Worm (Caenorhabditis elegans): ENCODE measurements around the gene M106.2.

The M106.2 gene

DNA sequence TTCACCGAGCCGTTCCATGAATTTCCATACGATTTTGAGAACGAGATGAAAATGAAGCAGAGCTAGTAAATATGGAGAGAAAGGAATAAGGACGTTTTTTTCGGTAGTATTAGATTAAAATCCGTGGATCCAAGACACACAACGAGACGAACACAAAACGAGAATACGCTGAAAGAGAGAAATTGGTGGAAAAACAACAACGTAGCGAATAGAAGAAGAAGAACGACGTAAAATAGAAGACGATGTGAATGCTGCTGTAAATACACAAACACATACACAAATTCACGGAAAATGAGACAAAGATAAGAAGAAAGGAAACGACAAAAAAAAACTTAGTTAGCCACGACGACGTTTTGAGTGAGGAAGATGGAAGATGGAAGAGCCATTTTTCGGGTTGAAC lies 15.1 kb downstream of the M106.2 start:
- TF ChIP-seq dve-1 (tag; optimal IDR thresholded peaks at IDR 0.05; ENCODE audit: insufficient read depth): no peak
- TF ChIP-seq aha-1 (tag): peak; percentile 90

DNA sequence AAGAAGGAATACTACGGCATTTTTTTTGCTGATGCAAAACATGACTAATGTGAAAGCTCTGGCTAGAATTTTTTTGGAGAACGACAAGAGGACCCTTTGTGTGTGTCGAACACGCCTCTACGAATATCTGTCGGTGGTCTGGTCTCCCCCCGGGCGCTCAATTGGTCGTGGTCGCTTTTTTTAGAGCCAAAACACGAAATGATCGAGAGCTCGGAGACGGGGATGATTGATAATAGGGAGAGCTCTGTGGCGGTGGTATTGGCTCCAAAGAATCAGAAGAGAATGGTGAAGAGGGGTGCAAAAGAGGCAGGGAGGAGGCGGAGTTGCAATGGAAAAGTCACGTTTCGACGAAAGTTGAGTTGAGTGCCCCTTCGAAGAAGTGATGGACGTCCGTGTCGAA lies 20.2 kb downstream of the M106.2 start:
- TF ChIP-seq hmg-1.1 (GFP tag; IDR thresholded peaks at IDR 0.05) (0 out of 2 replicates have a peak, but pooled peaks have one; percentile 21), set-16 (GFP tag; IDR thresholded peaks at IDR 0.05) (0 out of 2 replicates have a peak, but pooled peaks have one; percentile 14), nhr-42 (GFP tag; IDR thresholded peaks at IDR 0.05) (no peak)

DNA sequence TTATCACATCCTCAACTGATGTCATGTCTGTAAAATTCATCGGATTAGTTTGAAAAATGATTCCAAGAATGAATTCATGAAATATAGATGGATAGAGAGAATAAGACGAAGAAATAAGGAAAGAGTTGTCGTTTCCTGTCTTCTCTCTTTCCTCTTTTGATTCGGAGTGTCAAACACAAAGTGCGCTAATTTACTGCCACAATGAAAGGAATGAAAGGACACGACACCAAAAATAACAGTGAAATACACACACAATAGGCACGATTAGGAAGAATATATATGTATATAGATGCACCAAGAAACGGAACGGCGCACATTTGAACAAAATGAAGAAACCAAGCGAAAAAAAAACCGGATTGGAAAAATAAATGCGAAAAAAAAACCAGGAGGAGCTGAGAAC lies 20.7 kb downstream of the M106.2 start, which contains the start of gene VM106R.1:
TSS of gene VM106R.1 (minus strand) at position 101 of the 400 bp plus-strand sequence.
- no peak for TF ChIP-seq F10B5.3 (tag; optimal IDR thresholded peaks at IDR 0.05)
- no peak for TF ChIP-seq nhr-102 (tag; optimal IDR thresholded peaks at IDR 0.05)
- TF ChIP-seq nhr-77 (tag; optimal IDR thresholded peaks at IDR 0.05): no peak
- no peak for TF ChIP-seq spr-3 (GFP tag; optimal IDR thresholded peaks at IDR 0.05)
- no peak for TF ChIP-seq hlh-11 (tag; optimal IDR thresholded peaks at IDR 0.05)
- no peak for TF ChIP-seq egl-43 (GFP tag; IDR thresholded peaks at IDR 0.05)
- TF ChIP-seq dpl-1 (GFP tag; optimal IDR thresholded peaks at IDR 0.05): no peak
- TF ChIP-seq pqm-1 (tag; optimal IDR thresholded peaks at IDR 0.05): no peak
- no peak for TF ChIP-seq nhr-28 (tag; optimal IDR thresholded peaks at IDR 0.05)
- no peak for TF ChIP-seq hif-1 (tag; optimal IDR thresholded peaks at IDR 0.05)
- TF ChIP-seq daf-16 (GFP tag; optimal IDR thresholded peaks at IDR 0.05): no peak
- no peak for TF ChIP-seq daf-16 (tag; optimal IDR thresholded peaks at IDR 0.05)
- TF ChIP-seq unc-62 (GFP tag; optimal IDR thresholded peaks at IDR 0.05 in 1 of 2): no peak
- TF ChIP-seq unc-62 (tag; optimal IDR thresholded peaks at IDR 0.05): no peak
- no peak for TF ChIP-seq D1046.2 (GFP tag; IDR thresholded peaks at IDR 0.05)
- TF ChIP-seq snpc-4 (tag; optimal IDR thresholded peaks at IDR 0.05): no peak
- no peak for TF ChIP-seq nhr-111 (GFP tag; optimal IDR thresholded peaks at IDR 0.05)

DNA sequence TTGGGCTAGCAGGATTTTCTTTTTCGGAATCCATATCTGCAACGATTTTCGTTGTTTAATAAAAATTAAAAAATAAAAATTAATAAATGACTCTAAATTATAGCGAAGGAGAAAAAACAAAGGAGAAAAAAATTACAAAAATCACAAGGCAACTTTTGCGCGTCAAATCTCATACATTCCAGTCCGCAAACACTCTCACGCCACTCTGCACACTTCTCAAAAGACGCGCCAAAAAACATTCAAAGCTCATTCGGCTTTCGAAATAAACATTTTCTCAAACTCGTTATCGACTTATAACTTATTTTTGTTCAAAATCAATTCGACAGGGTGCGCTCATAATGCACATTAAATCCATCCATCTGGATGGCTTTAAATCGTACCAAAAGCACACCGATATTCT lies 25.8 kb downstream of the M106.2 start, which contains the start of the genes R06F6.12 and mix-1:
TSS of gene R06F6.12 (minus strand) at position 36 of the 400 bp plus-strand sequence.
TSS of gene mix-1 (plus strand) at position 201 of the 400 bp plus-strand sequence.
- TF ChIP-seq lin-39 (tag; optimal IDR thresholded peaks at IDR 0.05) (no peak), spr-1 (tag; optimal IDR thresholded peaks at IDR 0.05) (no peak), skn-1 (tag; optimal IDR thresholded peaks at IDR 0.05) (no peak), ztf-7 (tag; optimal IDR thresholded peaks at IDR 0.05) (no peak), nhr-11 (tag; optimal IDR thresholded peaks at IDR 0.05) (no peak), mxl-2 (GFP tag; conservative IDR thresholded peaks at IDR 0.05) (no peak), lin-13 (GFP tag; optimal IDR thresholded peaks at IDR 0.05) (no peak), ceh-32 (tag; optimal IDR thresholded peaks at IDR 0.05; ENCODE audit: poor library complexity) (no peak), set-16 (GFP tag; IDR thresholded peaks at IDR 0.05) (no peak), lin-38 (GFP tag; IDR thresholded peaks at IDR 0.05) (peak; percentile 73), egl-27 (tag; optimal IDR thresholded peaks at IDR 0.05) (no peak), duxl-1 (tag; optimal IDR thresholded peaks at IDR 0.05; ENCODE audit: poor library complexity) (no peak), mxl-3 (GFP tag; optimal IDR thresholded peaks at IDR 0.05) (no peak), vab-7 (GFP tag; IDR thresholded peaks at IDR 0.05) (no peak), nhr-6 (tag; optimal IDR thresholded peaks at IDR 0.05) (peak; percentile 2), nhr-76 (tag; optimal IDR thresholded peaks at IDR 0.05) (no peak), snpc-4 (tag; optimal IDR thresholded peaks at IDR 0.05) (no peak), dpl-1 (GFP tag; optimal IDR thresholded peaks at IDR 0.05) (peak; percentile 88), nhr-25 (tag; optimal IDR thresholded peaks at IDR 0.05; ENCODE audit: borderline replicate concordance, insufficient read depth) (no peak), nhr-42 (GFP tag; IDR thresholded peaks at IDR 0.05) (no peak), saeg-2 (GFP tag; IDR thresholded peaks at IDR 0.05) (no peak), R02D3.7 (tag; optimal IDR thresholded peaks at IDR 0.05) (no peak), pha-4 (GFP tag; IDR thresholded peaks at IDR 0.05) (0 out of 2 replicates have a peak, but pooled peaks have one; percentile 38), pha-4 (tag; optimal IDR thresholded peaks at IDR 0.05) (peak; percentile 46), lin-29 (GFP tag; IDR thresholded peaks at IDR 0.05) (no peak), arid-1 (GFP tag; conservative IDR thresholded peaks at IDR 0.05) (0 out of 2 replicates have a peak, but pooled peaks have one; percentile 38), F49E8.2 (tag; optimal IDR thresholded peaks at IDR 0.05; ENCODE audit: borderline replicate concordance) (no peak), attf-4 (tag; optimal IDR thresholded peaks at IDR 0.05) (no peak), hmg-1.1 (GFP tag; IDR thresholded peaks at IDR 0.05) (no peak), ceh-28 (tag; optimal IDR thresholded peaks at IDR 0.05) (no peak), unc-39 (tag; optimal IDR thresholded peaks at IDR 0.05) (no peak)
